Fruit fly (Drosophila melanogaster): ENCODE data around the gene Mdr65.

Mdr65 gene

dm6 chr3L:6220187-6220586 is 25.4 kb downstream of the Mdr65 start, which contains the start of gene CG33946:
Gene CG33946 (plus strand): TSS chr3L:6220578.
- peak; percentile 72 for TF ChIP-seq Ets21C (GFP tag; optimal IDR thresholded peaks at IDR 0.05)
- no peak for TF ChIP-seq fkh (GFP tag; optimal IDR thresholded peaks at IDR 0.05)
- TF ChIP-seq net (GFP tag; optimal IDR thresholded peaks at IDR 0.05): peak; percentile 42
- peak; percentile 37 for TF ChIP-seq CG8632 (GFP tag; optimal IDR thresholded peaks at IDR 0.05)
- TF ChIP-seq Sox15 (GFP tag; optimal IDR thresholded peaks at IDR 0.05): peak; percentile 57
- no peak for TF ChIP-seq Eip93F (GFP tag; optimal IDR thresholded peaks at IDR 0.05)
- TF ChIP-seq Lpt (GFP tag; optimal IDR thresholded peaks at IDR 0.05): peak; percentile 41
- TF ChIP-seq Hr39 (GFP tag; optimal IDR thresholded peaks at IDR 0.05): peak; percentile 85
- peak; percentile 39 for TF ChIP-seq CG6792 (GFP tag; optimal IDR thresholded peaks at IDR 0.05)
- peak; percentile 40 for TF ChIP-seq CG8319 (GFP tag; optimal IDR thresholded peaks at IDR 0.05)
- peak; percentile 53 for TF ChIP-seq achi (GFP tag; optimal IDR thresholded peaks at IDR 0.05)
- peak; percentile 82 for TF ChIP-seq CG6163 (GFP tag; IDR thresholded peaks at IDR 0.05)
- TF ChIP-seq lz (GFP tag; optimal IDR thresholded peaks at IDR 0.05): peak; percentile 58
- TF ChIP-seq CG31627 (GFP tag; optimal IDR thresholded peaks at IDR 0.05): peak; percentile 86
- TF ChIP-seq CG3919 (GFP tag; optimal IDR thresholded peaks at IDR 0.05): peak; percentile 76
- peak in 1 of 2 experiments; percentile 48 for TF ChIP-seq salr (GFP tag; optimal IDR thresholded peaks at IDR 0.05)
- no peak for TF ChIP-seq CG6854 (GFP tag; optimal IDR thresholded peaks at IDR 0.05)
- peak; percentile 75 for TF ChIP-seq topi (GFP tag; optimal IDR thresholded peaks at IDR 0.05)
- TF ChIP-seq CG11902 (GFP tag; optimal IDR thresholded peaks at IDR 0.05): peak; percentile 61
- peak; percentile 87 for TF ChIP-seq svp (GFP tag)
- TF ChIP-seq spab (GFP tag; optimal IDR thresholded peaks at IDR 0.05): no peak
- TF ChIP-seq Eip75B (GFP tag; optimal IDR thresholded peaks at IDR 0.05): peak; percentile 39
- TF ChIP-seq CG15336 (GFP tag; IDR thresholded peaks at IDR 0.05): peak; percentile 76
- TF ChIP-seq Sox102F (GFP tag; optimal IDR thresholded peaks at IDR 0.05): peak; percentile 53
- TF ChIP-seq CG4318 (GFP tag; optimal IDR thresholded peaks at IDR 0.05): peak; percentile 40
- peak; percentile 58 for TF ChIP-seq acj6 (GFP tag; optimal IDR thresholded peaks at IDR 0.05)
- TF ChIP-seq CG10669 (GFP tag; optimal IDR thresholded peaks at IDR 0.05): peak; percentile 1
- TF ChIP-seq CG6276 (GFP tag; optimal IDR thresholded peaks at IDR 0.05): peak; percentile 40
- peak; percentile 35 for TF ChIP-seq vri (GFP tag; optimal IDR thresholded peaks at IDR 0.05)
- TF ChIP-seq CG34406 (GFP tag; optimal IDR thresholded peaks at IDR 0.05): peak; percentile 38
- peak; percentile 74 for TF ChIP-seq Smox (GFP tag; optimal IDR thresholded peaks at IDR 0.05)
- TF ChIP-seq Ets96B (tag; optimal IDR thresholded peaks at IDR 0.05): peak; percentile 10
- peak; percentile 83 for TF ChIP-seq eg (GFP tag; IDR thresholded peaks at IDR 0.05)
- TF ChIP-seq CG9139 (GFP tag; optimal IDR thresholded peaks at IDR 0.05): no peak
- TF ChIP-seq CG1621 (tag; optimal IDR thresholded peaks at IDR 0.05): no peak
- TF ChIP-seq ss (GFP tag; optimal IDR thresholded peaks at IDR 0.05): no peak
- TF ChIP-seq CG11762 (GFP tag; optimal IDR thresholded peaks at IDR 0.05; ENCODE audit: insufficient read depth): peak; percentile 57
- TF ChIP-seq CG6808 (GFP tag; optimal IDR thresholded peaks at IDR 0.05): no peak
- TF ChIP-seq CG7368 (GFP tag; optimal IDR thresholded peaks at IDR 0.05): peak; percentile 39
- peak; percentile 49 for TF ChIP-seq CG10631 (GFP tag; optimal IDR thresholded peaks at IDR 0.05)
- no peak for TF ChIP-seq fd85E (GFP tag; optimal IDR thresholded peaks at IDR 0.05)
- peak; percentile 70 for TF ChIP-seq Sox14 (GFP tag; optimal IDR thresholded peaks at IDR 0.05)
- TF ChIP-seq esn (GFP tag; optimal IDR thresholded peaks at IDR 0.05): peak; percentile 74
- TF ChIP-seq dsx (GFP tag; optimal IDR thresholded peaks at IDR 0.05; ENCODE audit: poor library complexity, severe bottlenecking): no peak
- TF ChIP-seq CG8119 (GFP tag; IDR thresholded peaks at IDR 0.05): peak; percentile 51; the same call in 1 of the 3 replicates
- TF ChIP-seq CG32006 (GFP tag; optimal IDR thresholded peaks at IDR 0.05): peak; percentile 74
- peak; percentile 59 for TF ChIP-seq Eip78C (GFP tag)
- TF ChIP-seq Hr38 (GFP tag; optimal IDR thresholded peaks at IDR 0.05): no peak
- TF ChIP-seq CG16779 (tag; optimal IDR thresholded peaks at IDR 0.05): no peak
- TF ChIP-seq Gug (GFP tag; IDR thresholded peaks at IDR 0.05): peak; percentile 59
- peak; percentile 57 for TF ChIP-seq OdsH (GFP tag; optimal IDR thresholded peaks at IDR 0.05)
- TF ChIP-seq fd59A (GFP tag; optimal IDR thresholded peaks at IDR 0.05): no peak

Measured in whole organism, prepupa.